Worm (Caenorhabditis elegans): Measurements from ENCODE around the gene Y37H2A.18.

DNA sequence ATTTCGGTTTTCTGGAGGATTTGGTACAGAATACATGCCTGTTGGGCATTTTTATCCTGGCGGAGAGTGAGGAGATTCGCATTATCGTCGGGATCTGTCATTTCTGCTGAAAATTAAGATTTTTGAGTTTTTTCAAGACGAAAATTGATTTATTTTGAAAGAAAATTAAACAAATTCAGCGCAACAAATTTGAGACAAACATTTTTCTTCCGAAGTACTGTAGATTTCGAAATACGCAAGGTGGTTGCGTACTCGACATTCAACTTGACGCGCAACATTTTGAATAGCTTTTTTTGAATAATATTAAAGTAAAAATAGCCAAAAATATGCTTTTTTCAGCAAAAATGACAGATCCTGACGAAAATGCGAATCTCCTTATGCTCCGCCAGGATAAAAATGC, 1.3 kb upstream of the Y37H2A.18 start, which contains the start of gene Y37H2A.7:
- TF ChIP-seq F49E8.2 (tag; optimal IDR thresholded peaks at IDR 0.05; ENCODE audit: borderline replicate concordance), result no peak
- TF ChIP-seq pqm-1 (tag; optimal IDR thresholded peaks at IDR 0.05), result no peak
- TF ChIP-seq aly-2 (tag; optimal IDR thresholded peaks at IDR 0.05), result no peak
- no peak for TF ChIP-seq skn-1 (tag; optimal IDR thresholded peaks at IDR 0.05)
- no peak for TF ChIP-seq mdl-1 (tag; optimal IDR thresholded peaks at IDR 0.05)
- TF ChIP-seq nhr-28 (tag; optimal IDR thresholded peaks at IDR 0.05), result no peak
